Fruit fly (Drosophila melanogaster) whole organism, embryonic: ENCODE results near the gene Ant2.

Source experiments
- B-H2 ChIP-seq: fragments of 200-800 bp; sonication (Bioruptor generic); optimal IDR thresholded peaks from 2 replicates; lab custom pipeline; 2018; ENCODE audit warnings: missing biosample characterization, mild to moderate bottlenecking, missing genetic modification characterization
- BEAF-32 ChIP-seq: fragments of 200-800 bp; sonication (Bioruptor generic); optimal IDR thresholded peaks from 3 replicates; lab custom pipeline; 2017; ENCODE audit warnings: missing biosample characterization, missing genetic modification characterization, mild to moderate bottlenecking, moderate library complexity, missing genetic modification reagents
- CG16815 ChIP-seq: fragments of 200-800 bp; sonication (Bioruptor generic); optimal IDR thresholded peaks from 3 replicates; lab custom pipeline; 2017; ENCODE audit warnings: missing biosample characterization, mild to moderate bottlenecking, missing genetic modification characterization
- CG17912 ChIP-seq: fragments of 200-800 bp; sonication (Bioruptor generic); optimal IDR thresholded peaks from 2 replicates; lab custom pipeline; 2018; ENCODE audit warnings: missing biosample characterization, mild to moderate bottlenecking, missing genetic modification characterization
- CG18599 ChIP-seq: fragments of 200-800 bp; sonication (Bioruptor generic); optimal IDR thresholded peaks from 3 replicates; lab custom pipeline; 2017; ENCODE audit warnings: missing biosample characterization, missing genetic modification characterization, mild to moderate bottlenecking, moderate library complexity, missing genetic modification reagents
- CG2678 ChIP-seq: fragments of 200-800 bp; sonication (Bioruptor generic); optimal IDR thresholded peaks from 3 replicates; lab custom pipeline; 2019; ENCODE audit warnings: missing biosample characterization, mild to moderate bottlenecking, missing genetic modification characterization, moderate library complexity
- CG34224 ChIP-seq: fragments of 200-800 bp; sonication (Bioruptor generic); IDR thresholded peaks from 3 replicates; pipeline ENCODE4 v1.3.6; 2022; ENCODE audit warnings: missing biosample characterization, missing genetic modification characterization; ENCODE audit not compliant: partially characterized antibody
- CG6272 ChIP-seq: fragments of 200-800 bp; sonication (Bioruptor generic); IDR thresholded peaks from 2 replicates; pipeline ENCODE4 v1.3.6; 2022; ENCODE audit warnings: missing biosample characterization, missing genetic modification characterization
- CG7786 ChIP-seq: fragments of 200-800 bp; sonication (Bioruptor generic); optimal IDR thresholded peaks from 2 replicates; lab custom pipeline; 2016; ENCODE audit warnings: missing biosample characterization, missing genetic modification characterization
- CG7839 ChIP-seq: fragments of 200-800 bp; sonication (Bioruptor generic); optimal IDR thresholded peaks from 3 replicates; lab custom pipeline; 2018; ENCODE audit warnings: missing biosample characterization, mild to moderate bottlenecking, missing genetic modification characterization, moderate library complexity
- CG7987 ChIP-seq: fragments of 200-800 bp; sonication (Bioruptor generic); optimal IDR thresholded peaks from 2 replicates; lab custom pipeline; 2018; ENCODE audit warnings: missing biosample characterization, mild to moderate bottlenecking, missing genetic modification characterization, moderate library complexity
- Dbx ChIP-seq: fragments of 200-800 bp; sonication (Bioruptor generic); IDR thresholded peaks from 3 replicates; pipeline ENCODE4 v1.3.6; 2022; ENCODE audit warnings: missing biosample characterization, missing genetic modification characterization
- Deaf1 ChIP-seq: fragments of 200-800 bp; optimal IDR thresholded peaks from 3 replicates; lab custom pipeline; 2019; ENCODE audit warnings: missing biosample characterization, mild to moderate bottlenecking, missing genetic modification characterization, moderate library complexity
- E2f2 ChIP-seq: fragments of 200-800 bp; sonication (Bioruptor generic); IDR thresholded peaks from 2 replicates; pipeline ENCODE4 v1.3.6; 2022; ENCODE audit warnings: missing biosample characterization, missing genetic modification characterization
- Ptx1 ChIP-seq: fragments of 200-800 bp; sonication (Bioruptor generic); IDR thresholded peaks from 2 replicates; pipeline ENCODE4 v1.3.6; 2022; ENCODE audit warnings: missing biosample characterization, missing genetic modification characterization
- Ravus ChIP-seq: fragments of 200-800 bp; sonication (Bioruptor generic); IDR thresholded peaks from 2 replicates; pipeline ENCODE4 v1.3.6; 2022; ENCODE audit warnings: missing biosample characterization, missing genetic modification characterization
- Side ChIP-seq: fragments of 200-800 bp; sonication (Bioruptor generic); optimal IDR thresholded peaks from 2 replicates; lab custom pipeline; 2016; ENCODE audit warnings: missing biosample characterization, missing genetic modification characterization
- Spps ChIP-seq: fragments of 200-800 bp; sonication (Bioruptor generic); optimal IDR thresholded peaks from 2 replicates; lab custom pipeline; 2018; ENCODE audit warnings: missing biosample characterization, mild to moderate bottlenecking, missing genetic modification characterization
- ac ChIP-seq: fragments of 200-800 bp; sonication (Bioruptor generic); optimal IDR thresholded peaks from 3 replicates; lab custom pipeline; 2017; ENCODE audit warnings: missing biosample characterization, mild to moderate bottlenecking, missing genetic modification characterization
- amos ChIP-seq: fragments of 200-800 bp; sonication (Bioruptor generic); IDR thresholded peaks from 2 replicates; pipeline ENCODE4 v1.3.6; 2022; ENCODE audit warnings: missing biosample characterization, missing genetic modification characterization; ENCODE audit not compliant: partially characterized antibody
- ara ChIP-seq: fragments of 200-800 bp; sonication (Bioruptor generic); IDR thresholded peaks from 2 replicates; pipeline ENCODE4 v1.3.6; 2022; ENCODE audit warnings: missing biosample characterization, missing genetic modification characterization
- bab2 ChIP-seq: fragments of 200-800 bp; sonication (Bioruptor generic); optimal IDR thresholded peaks from 2 replicates; lab custom pipeline; 2016; ENCODE audit warnings: missing biosample characterization, missing genetic modification characterization
- chinmo ChIP-seq: fragments of 200-800 bp; sonication (Bioruptor generic); IDR thresholded peaks from 4 replicates; pipeline ENCODE4 v1.3.6; 2022; ENCODE audit warnings: missing biosample characterization, missing genetic modification characterization; ENCODE audit not compliant: partially characterized antibody
- ci ChIP-seq: fragments of 200-800 bp; sonication (Bioruptor generic); IDR thresholded peaks from 3 replicates; pipeline ENCODE4 v1.3.6; 2022; ENCODE audit warnings: missing biosample characterization, missing genetic modification characterization
- dan ChIP-seq: fragments of 200-800 bp; sonication (Bioruptor generic); IDR thresholded peaks from 2 replicates; pipeline ENCODE4 v1.3.6; 2022; ENCODE audit warnings: missing biosample characterization, missing genetic modification characterization
- esg ChIP-seq: fragments of 200-800 bp; sonication (Bioruptor generic); conservative IDR thresholded peaks from 2 replicates; pipeline ENCODE4 v1.3.6; 2022; ENCODE audit warnings: missing biosample characterization, missing genetic modification characterization
- hb ChIP-seq: fragments of 200-800 bp; sonication (Bioruptor generic); IDR thresholded peaks from 3 replicates; pipeline ENCODE4 v1.3.6; 2022; ENCODE audit warnings: missing biosample characterization, missing genetic modification characterization; ENCODE audit not compliant: partially characterized antibody
- her ChIP-seq: fragments of 200-800 bp; sonication (Bioruptor generic); optimal IDR thresholded peaks from 2 replicates; lab custom pipeline; 2016; ENCODE audit warnings: missing biosample characterization, missing genetic modification characterization
- hkb ChIP-seq, 2 experiments: fragments of 200-800 bp in 1 of 2; fragments of >200 bp in 1 of 2; sonication (Bioruptor generic) in 1 of 2; IDR thresholded peaks in 1 of 2; optimal IDR thresholded peaks in 1 of 2; 2 replicates each; pipeline versions ENCODE4 v1.3.6 to Lab custom; 2017 to 2022; ENCODE audit warnings: missing biosample characterization in 1 of 2, missing genetic modification characterization in 1 of 2
- kay ChIP-seq: fragments of 200-800 bp; sonication (Bioruptor generic); optimal IDR thresholded peaks from 2 replicates; lab custom pipeline; 2016; ENCODE audit warnings: missing biosample characterization, missing genetic modification characterization
- klu ChIP-seq: fragments of 200-800 bp; sonication (Bioruptor generic); IDR thresholded peaks from 2 replicates; pipeline ENCODE4 v1.3.6; 2022; ENCODE audit warnings: missing biosample characterization, missing genetic modification characterization
- knrl ChIP-seq: fragments of 200-800 bp; sonication (Bioruptor generic); IDR thresholded peaks from 3 replicates; pipeline ENCODE4 v1.3.6; 2022; ENCODE audit warnings: missing biosample characterization, missing genetic modification characterization; ENCODE audit not compliant: partially characterized antibody
- mam ChIP-seq: fragments of 200-800 bp; sonication (Bioruptor generic); optimal IDR thresholded peaks from 3 replicates; lab custom pipeline; 2016; ENCODE audit warnings: missing biosample characterization, missing genetic modification characterization
- nau ChIP-seq: fragments of 200-800 bp; sonication (Bioruptor generic); optimal IDR thresholded peaks from 3 replicates; lab custom pipeline; 2017; ENCODE audit warnings: missing biosample characterization, mild to moderate bottlenecking, missing genetic modification characterization, missing genetic modification reagents
- pnt ChIP-seq: fragments of 200-800 bp; sonication (Bioruptor generic); optimal IDR thresholded peaks from 3 replicates; lab custom pipeline; 2016; ENCODE audit warnings: missing biosample characterization, missing genetic modification characterization
- prd ChIP-seq, 3 experiments: fragments of >200 bp in 2 of 3; fragments of 200-800 bp in 1 of 3; sonication (Bioruptor generic) in 1 of 3; optimal IDR thresholded peaks in 2 of 3; IDR thresholded peaks in 1 of 3; 2 replicates in 2 of 3; 3 replicates in 1 of 3; pipeline versions ENCODE4 v1.3.6 to Lab custom; 2017 to 2022; ENCODE audit warnings: missing biosample characterization in 1 of 3, missing genetic modification characterization in 1 of 3
- psq ChIP-seq: fragments of 200-800 bp; sonication (Bioruptor generic); optimal IDR thresholded peaks from 2 replicates; lab custom pipeline; 2017; ENCODE audit warnings: missing biosample characterization, missing genetic modification characterization
- pum ChIP-seq: fragments of 200-800 bp; sonication (Bioruptor generic); optimal IDR thresholded peaks from 2 replicates; lab custom pipeline; 2016; ENCODE audit warnings: missing biosample characterization, missing genetic modification characterization
- pzg ChIP-seq: fragments of 200-800 bp; sonication (Bioruptor generic); optimal IDR thresholded peaks from 3 replicates; lab custom pipeline; 2018; ENCODE audit warnings: missing biosample characterization, mild to moderate bottlenecking, missing genetic modification characterization, moderate library complexity
- ranshi ChIP-seq: fragments of 200-800 bp; sonication (Bioruptor generic); IDR thresholded peaks from 2 replicates; pipeline ENCODE4 v1.3.6; 2022; ENCODE audit warnings: missing biosample characterization, missing genetic modification characterization
- scrt ChIP-seq: fragments of 200-800 bp; sonication (Bioruptor generic); optimal IDR thresholded peaks from 2 replicates; lab custom pipeline; 2018; ENCODE audit warnings: missing biosample characterization, mild to moderate bottlenecking, missing genetic modification characterization, moderate library complexity
- sens ChIP-seq: fragments of 200-800 bp; sonication (Bioruptor generic); peaks from one replicate; lab custom pipeline; 2016; ENCODE audit warnings: missing biosample characterization, missing genetic modification characterization
- shn ChIP-seq: fragments of 200-800 bp; sonication (Bioruptor generic); optimal IDR thresholded peaks from 3 replicates; lab custom pipeline; 2016; ENCODE audit warnings: missing biosample characterization, missing genetic modification characterization
- slou ChIP-seq: fragments of 200-800 bp; sonication (Bioruptor generic); optimal IDR thresholded peaks from 3 replicates; lab custom pipeline; 2016; ENCODE audit warnings: missing biosample characterization, missing genetic modification characterization
- sug ChIP-seq: fragments of 200-800 bp; optimal IDR thresholded peaks from 2 replicates; lab custom pipeline; 2019; ENCODE audit warnings: missing biosample characterization, mild to moderate bottlenecking, missing genetic modification characterization, moderate library complexity
- twi ChIP-seq: fragments of 200-800 bp; optimal IDR thresholded peaks from 2 replicates; lab custom pipeline; 2019; ENCODE audit warnings: missing biosample characterization, mild to moderate bottlenecking, missing genetic modification characterization, moderate library complexity
- usp ChIP-seq: fragments of >200 bp; optimal IDR thresholded peaks from 2 replicates; lab custom pipeline; 2017; ENCODE audit warnings: missing biosample characterization, missing genetic modification characterization
- z ChIP-seq: fragments of 200-800 bp; sonication (Bioruptor generic); IDR thresholded peaks from 3 replicates; pipeline ENCODE4 v1.3.6; 2022; ENCODE audit warnings: missing biosample characterization, missing genetic modification characterization
- zfh2 ChIP-seq: fragments of 200-800 bp; sonication (Bioruptor generic); optimal IDR thresholded peaks from 2 replicates; lab custom pipeline; 2016; ENCODE audit warnings: missing biosample characterization, missing genetic modification characterization

The Ant2 gene

dm6 chrX:10757616-10758078, 29.1 kb downstream of the Ant2 start, which contains the start of gene Rph (continued):
- TF ChIP-seq Spps, result no peak
- TF ChIP-seq E2f2 (GFP tag; lab: Robert Waterston, UW), result no peak
- TF ChIP-seq scrt, result peak; percentile 82
- TF ChIP-seq bab2 (GFP tag; lab: Kevin White, UChicago), result peak; percentile 1
- peak; percentile 11 for TF ChIP-seq CG7839 (tag; lab: Kevin White, UChicago)
- no peak for TF ChIP-seq ac (GFP tag; lab: Kevin White, UChicago)
- peak; percentile 29 for TF ChIP-seq CG2678 (tag; lab: Kevin White, UChicago)
- peak; percentile 21 for TF ChIP-seq CG7786 (GFP tag; lab: Kevin White, UChicago)
- no peak for TF ChIP-seq slou (GFP tag; lab: Kevin White, UChicago)
- TF ChIP-seq usp (GFP tag; lab: Kevin White, UChicago), result no peak
- TF ChIP-seq Ptx1, result 0 out of 2 replicates have a peak, but pooled peaks have one; percentile 26
- no peak for TF ChIP-seq ci
- TF ChIP-seq knrl, result peak; percentile 53; the same call in 2 of the 3 replicates
- no peak for TF ChIP-seq twi (tag; lab: Kevin White, UChicago)
- no peak for TF ChIP-seq pum (GFP tag; lab: Kevin White, UChicago)
- TF ChIP-seq psq (GFP tag; lab: Kevin White, UChicago), result no peak
- peak; percentile 23 for TF ChIP-seq sug (tag; lab: Kevin White, UChicago)
- TF ChIP-seq pnt (GFP tag; lab: Kevin White, UChicago), result no peak
- peak; percentile 43 for TF ChIP-seq sens (GFP tag; lab: Kevin White, UChicago)
- no peak for TF ChIP-seq ara (GFP tag; lab: Robert Waterston, UW)
- TF ChIP-seq dan (GFP tag; lab: Robert Waterston, UW), result no peak
- 0 out of 4 replicates have a peak, but pooled peaks have one; percentile 21 for TF ChIP-seq chinmo (GFP tag; lab: Robert Waterston, UW)
- TF ChIP-seq Dbx, result no peak
- no peak for TF ChIP-seq hkb (optimal IDR thresholded peaks at IDR 0.05; lab: Kevin White, UChicago)
- TF ChIP-seq hkb (GFP tag; IDR thresholded peaks at IDR 0.05; lab: Robert Waterston, UW), result no peak
- TF ChIP-seq nau (GFP tag; lab: Kevin White, UChicago), result no peak
- TF ChIP-seq Ravus (GFP tag; lab: Robert Waterston, UW), result no peak
- TF ChIP-seq BEAF-32, result peak; percentile 64
- TF ChIP-seq CG6272 (GFP tag; lab: Robert Waterston, UW), result 0 out of 2 replicates have a peak, but pooled peaks have one; percentile 8
- TF ChIP-seq CG16815 (GFP tag; lab: Kevin White, UChicago), result no peak
- TF ChIP-seq kay (GFP tag; lab: Kevin White, UChicago), result no peak
- TF ChIP-seq her (GFP tag; lab: Kevin White, UChicago), result no peak
- TF ChIP-seq CG17912 (GFP tag; lab: Kevin White, UChicago), result no peak
- TF ChIP-seq z, result no peak
- peak; percentile 33 for TF ChIP-seq mam
- no peak for TF ChIP-seq CG7987
- peak; percentile 36; the same call in 1 of the 2 replicates for TF ChIP-seq amos (GFP tag; lab: Robert Waterston, UW)
- peak; percentile 1 for TF ChIP-seq B-H2 (GFP tag; lab: Kevin White, UChicago)
- TF ChIP-seq CG34224 (GFP tag; lab: Robert Waterston, UW), result 0 out of 3 replicates have a peak, but pooled peaks have one; percentile 34
- TF ChIP-seq Side, result no peak
- no peak for TF ChIP-seq shn (GFP tag; lab: Kevin White, UChicago)
- TF ChIP-seq klu (GFP tag; lab: Robert Waterston, UW), result no peak
- 0 out of 3 replicates have a peak, but pooled peaks have one; percentile 25 for TF ChIP-seq hb (GFP tag; lab: Robert Waterston, UW)
- TF ChIP-seq prd (optimal IDR thresholded peaks at IDR 0.05; lab: Kevin White, UChicago), result no peak
- peak; percentile 44; the same call in 1 of the 3 replicates for TF ChIP-seq prd (GFP tag; IDR thresholded peaks at IDR 0.05; lab: Robert Waterston, UW)
- peak; percentile 76 for TF ChIP-seq CG18599 (GFP tag; lab: Kevin White, UChicago)
- no peak for TF ChIP-seq esg
- TF ChIP-seq pzg (GFP tag; lab: Kevin White, UChicago), result peak; percentile 16
- TF ChIP-seq Deaf1 (tag; lab: Kevin White, UChicago), result peak; percentile 36
- TF ChIP-seq zfh2 (GFP tag; lab: Kevin White, UChicago), result peak; percentile 27
- no peak for TF ChIP-seq ranshi
